Fruit fly (Drosophila melanogaster) whole organism, prepupa: ENCODE measurements around the gene CG8100.

Experiments used
- CG11762 ChIP-seq: fragments of 200-800 bp; sonication (Bioruptor generic); optimal IDR thresholded peaks from 3 replicates; lab custom pipeline; 2016; ENCODE audit warnings: missing biosample characterization, missing genetic modification characterization; ENCODE audit not compliant: insufficient read depth
- CG3919 ChIP-seq: fragments of 200-800 bp; sonication (Bioruptor generic); optimal IDR thresholded peaks from 3 replicates; lab custom pipeline; 2016; ENCODE audit warnings: missing biosample characterization, missing genetic modification characterization
- CG6854 ChIP-seq: fragments of 200-800 bp; sonication (Bioruptor generic); optimal IDR thresholded peaks from 2 replicates; lab custom pipeline; 2017; ENCODE audit warnings: missing biosample characterization, mild to moderate bottlenecking, missing genetic modification characterization
- CG8632 ChIP-seq: fragments of 200-800 bp; sonication (Bioruptor generic); optimal IDR thresholded peaks from 3 replicates; lab custom pipeline; 2016; ENCODE audit warnings: missing biosample characterization, missing genetic modification characterization
- Eip78C ChIP-seq: fragments of 200-800 bp; sonication (Bioruptor generic); peaks from one replicate; lab custom pipeline; 2016; ENCODE audit warnings: missing biosample characterization, missing genetic modification characterization
- Hr38 ChIP-seq: sonication (Bioruptor generic); optimal IDR thresholded peaks from 2 replicates; lab custom pipeline; 2016; ENCODE audit warnings: missing biosample characterization, missing genetic modification characterization
- Hr39 ChIP-seq: fragments of 200-800 bp; sonication (Bioruptor generic); optimal IDR thresholded peaks from 2 replicates; lab custom pipeline; 2016; ENCODE audit warnings: missing biosample characterization, missing genetic modification characterization
- OdsH ChIP-seq: fragments of 200-800 bp; sonication (Bioruptor generic); optimal IDR thresholded peaks from 3 replicates; lab custom pipeline; 2016; ENCODE audit warnings: missing biosample characterization, missing genetic modification characterization
- eg ChIP-seq: fragments of 200-800 bp; sonication (Bioruptor generic); IDR thresholded peaks from 3 replicates; pipeline ENCODE4 v1.3.6; 2022; ENCODE audit warnings: missing biosample characterization, missing genetic modification characterization
- esn ChIP-seq: fragments of 200-800 bp; sonication (Bioruptor generic); optimal IDR thresholded peaks from 2 replicates; lab custom pipeline; 2016; ENCODE audit warnings: missing biosample characterization, mild to moderate bottlenecking, missing genetic modification characterization, moderate library complexity
- pdm3 ChIP-seq: fragments of 200-800 bp; sonication (Bioruptor generic); optimal IDR thresholded peaks from 3 replicates; lab custom pipeline; 2016; ENCODE audit warnings: missing biosample characterization, missing genetic modification characterization

DNA sequence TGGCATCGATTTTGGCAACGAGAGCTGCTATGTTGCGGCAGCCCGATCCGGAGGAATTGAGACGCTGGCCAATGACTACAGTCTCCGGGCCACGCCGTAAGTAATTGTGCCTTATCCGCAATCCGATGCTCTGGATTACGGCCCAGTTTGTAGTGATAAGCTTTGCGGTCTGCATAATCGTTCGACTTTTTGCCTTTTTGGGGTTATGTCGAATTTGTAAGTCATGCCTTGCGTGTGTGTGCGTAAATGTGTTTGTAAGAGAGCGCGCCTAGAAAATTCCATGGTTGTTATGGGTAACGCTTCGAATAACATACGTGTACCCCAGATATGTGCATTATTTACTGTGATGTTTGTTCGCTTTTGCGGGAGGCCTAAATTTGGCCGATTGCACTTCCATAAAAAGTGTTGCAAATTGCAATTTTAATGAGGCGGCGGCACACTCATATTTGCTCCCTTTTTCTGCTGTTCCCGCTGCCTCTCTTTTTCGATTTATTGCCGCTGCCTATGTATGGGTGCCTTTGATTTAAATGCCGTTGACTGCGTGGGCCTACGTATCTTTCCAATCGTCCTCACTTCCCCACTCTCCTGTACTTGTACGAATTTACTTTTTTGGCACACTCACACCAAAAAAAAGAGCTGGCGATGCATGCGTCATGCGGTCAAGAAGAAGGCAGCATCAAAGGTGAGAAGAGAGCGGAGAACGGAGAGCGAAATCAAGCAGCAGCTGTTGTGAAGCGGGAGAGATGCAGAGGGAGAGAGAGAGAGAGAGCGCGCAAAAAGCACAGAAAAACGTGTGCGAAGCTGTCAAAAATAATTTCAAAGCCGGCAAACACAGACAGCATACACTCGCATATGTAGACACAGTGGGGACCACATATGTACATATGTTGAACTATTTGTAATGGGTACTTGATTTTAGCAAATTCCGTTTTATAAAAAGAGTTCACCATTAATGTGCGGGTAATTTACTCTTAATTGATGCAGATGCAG lies 45.5 kb upstream of the CG8100 start:
- TF ChIP-seq Eip78C: peak; percentile 78
- no peak for TF ChIP-seq CG8632 (GFP tag; lab: Kevin White, UChicago)
- no peak for TF ChIP-seq CG3919
- no peak for TF ChIP-seq CG11762 (GFP tag; lab: Kevin White, UChicago)
- no peak for TF ChIP-seq OdsH (GFP tag; lab: Kevin White, UChicago)
- TF ChIP-seq esn (GFP tag; lab: Kevin White, UChicago): no peak
- TF ChIP-seq Hr38 (GFP tag; lab: Kevin White, UChicago): no peak
- no peak for TF ChIP-seq pdm3 (GFP tag; lab: Kevin White, UChicago)
- TF ChIP-seq eg (GFP tag; lab: Robert Waterston, UW): peak; percentile 46; the same call in 1 of the 3 replicates
- peak; percentile 49 for TF ChIP-seq CG6854 (GFP tag; lab: Kevin White, UChicago)
- no peak for TF ChIP-seq Hr39 (GFP tag; lab: Kevin White, UChicago)
